Worm (Caenorhabditis elegans) whole organism, L3 larva: Measurements from ENCODE around the gene dif-1.

ENCODE experiments used
- ceh-82 ChIP-seq: fragments of 150-350 bp; optimal IDR thresholded peaks from 2 replicates; lab custom pipeline; 2014; ENCODE audit warnings: missing biosample characterization, missing genetic modification characterization
- fkh-2 ChIP-seq: fragments of 150-350 bp; optimal IDR thresholded peaks from 2 replicates; lab custom pipeline; 2014; ENCODE audit warnings: missing biosample characterization, missing genetic modification reagents, missing genetic modification characterization
- fos-1 ChIP-seq: fragments of 150-350 bp; optimal IDR thresholded peaks from 2 replicates; lab custom pipeline; 2014; ENCODE audit warnings: missing biosample characterization, missing genetic modification characterization
- nhr-23 ChIP-seq: fragments of 150-350 bp; optimal IDR thresholded peaks from 2 replicates; lab custom pipeline; 2014; ENCODE audit warnings: missing biosample characterization, missing genetic modification reagents, missing genetic modification characterization
- nhr-237 ChIP-seq: fragments of 150-350 bp; optimal IDR thresholded peaks from 2 replicates; lab custom pipeline; 2014; ENCODE audit warnings: missing biosample characterization, missing genetic modification characterization
- nhr-28 ChIP-seq: fragments of 150-350 bp; optimal IDR thresholded peaks from 2 replicates; lab custom pipeline; 2014; ENCODE audit warnings: missing biosample characterization, missing genetic modification characterization
- nhr-67 ChIP-seq: fragments of 150-350 bp; optimal IDR thresholded peaks from 2 replicates; lab custom pipeline; 2014; ENCODE audit warnings: missing biosample characterization, missing genetic modification characterization
- nhr-76 ChIP-seq: fragments of 150-350 bp; sonication (generic microtip); optimal IDR thresholded peaks from 5 replicates; lab custom pipeline; 2014; ENCODE audit warnings: missing biosample characterization, missing genetic modification characterization
- pha-4 ChIP-seq: fragments of 150-350 bp; optimal IDR thresholded peaks from 2 replicates; lab custom pipeline; 2014; ENCODE audit warnings: missing biosample characterization, missing genetic modification reagents, missing genetic modification characterization
- pqm-1 ChIP-seq: fragments of 150-350 bp; optimal IDR thresholded peaks from 2 replicates; lab custom pipeline; 2017; ENCODE audit warnings: missing biosample characterization, missing genetic modification characterization, inconsistent platforms
- tbx-2 ChIP-seq: sonication (generic microtip); optimal IDR thresholded peaks from 2 replicates; lab custom pipeline; 2016; ENCODE audit warnings: mild to moderate bottlenecking, missing genetic modification characterization, missing compliant biosample characterization
- unc-39 ChIP-seq: sonication (generic microtip); optimal IDR thresholded peaks from 4 replicates; lab custom pipeline; 2017; ENCODE audit warnings: missing biosample characterization, missing genetic modification characterization
- zag-1 ChIP-seq: fragments of 150-350 bp; optimal IDR thresholded peaks from 2 replicates; lab custom pipeline; 2014; ENCODE audit warnings: missing biosample characterization, missing genetic modification characterization
- ztf-11 ChIP-seq: fragments of 150-350 bp; optimal IDR thresholded peaks from 2 replicates; lab custom pipeline; 2014; ENCODE audit warnings: missing biosample characterization, missing genetic modification characterization

- TF ChIP-seq fos-1 (no peak), ceh-82 (tag; lab: Kevin White, UChicago) (no peak), ztf-11 (tag; lab: Kevin White, UChicago) (no peak), pha-4 (tag; lab: Kevin White, UChicago) (no peak), nhr-76 (tag; lab: Kevin White, UChicago) (no peak), nhr-237 (no peak), unc-39 (tag; lab: Kevin White, UChicago) (no peak), tbx-2 (tag; lab: Kevin White, UChicago) (no peak), nhr-23 (tag; lab: Kevin White, UChicago) (no peak), zag-1 (no peak), pqm-1 (no peak), nhr-28 (no peak), nhr-67 (no peak), fkh-2 (no peak)
These were observed 36.6 kb downstream of the dif-1 start, which contains the start of the genes R05G6.9 and R05G6.3 for ce11 chrIV:7516167-7516566.
